Fruit fly (Drosophila melanogaster) whole organism, embryonic: Measurements from ENCODE around the gene spn-B.

ENCODE experiments used
- Abd-B ChIP-seq: fragments of 200-800 bp; sonication (Bioruptor generic); optimal IDR thresholded peaks from 2 replicates; lab custom pipeline; 2018; ENCODE audit warnings: missing biosample characterization, mild to moderate bottlenecking, missing genetic modification characterization, moderate library complexity
- Bdp1 ChIP-seq: fragments of 200-800 bp; sonication (Bioruptor generic); optimal IDR thresholded peaks from 3 replicates; lab custom pipeline; 2016; ENCODE audit warnings: missing biosample characterization, missing genetic modification characterization
- CG10267 ChIP-seq: fragments of 200-800 bp; sonication (Bioruptor generic); optimal IDR thresholded peaks from 2 replicates; lab custom pipeline; 2018; ENCODE audit warnings: missing biosample characterization, mild to moderate bottlenecking, missing genetic modification characterization, moderate library complexity
- CG11085 ChIP-seq: fragments of 200-800 bp; sonication (Bioruptor generic); IDR thresholded peaks from 2 replicates; pipeline ENCODE4 v1.3.6; 2022; ENCODE audit warnings: missing biosample characterization, missing genetic modification characterization
- CG12236 ChIP-seq: fragments of 200-800 bp; sonication (Bioruptor generic); optimal IDR thresholded peaks from 2 replicates; lab custom pipeline; 2016; ENCODE audit warnings: missing biosample characterization, missing genetic modification characterization
- CG12659 ChIP-seq: fragments of 200-800 bp; sonication (Bioruptor generic); optimal IDR thresholded peaks from 3 replicates; lab custom pipeline; 2017; ENCODE audit warnings: mild to moderate bottlenecking, missing biosample characterization, missing genetic modification reagents, missing genetic modification characterization
- CG17802 ChIP-seq: fragments of 200-800 bp; sonication (Bioruptor generic); optimal IDR thresholded peaks from 2 replicates; lab custom pipeline; 2018; ENCODE audit warnings: missing biosample characterization, mild to moderate bottlenecking, missing genetic modification characterization, moderate library complexity
- CG17912 ChIP-seq: fragments of 200-800 bp; sonication (Bioruptor generic); optimal IDR thresholded peaks from 2 replicates; lab custom pipeline; 2018; ENCODE audit warnings: missing biosample characterization, mild to moderate bottlenecking, missing genetic modification characterization
- CG18599 ChIP-seq: fragments of 200-800 bp; sonication (Bioruptor generic); optimal IDR thresholded peaks from 3 replicates; lab custom pipeline; 2017; ENCODE audit warnings: missing biosample characterization, missing genetic modification characterization, mild to moderate bottlenecking, moderate library complexity, missing genetic modification reagents
- CG2199 ChIP-seq: fragments of 200-800 bp; sonication (Bioruptor generic); IDR thresholded peaks from 3 replicates; pipeline ENCODE4 v1.3.6; 2022; ENCODE audit warnings: missing biosample characterization, missing genetic modification characterization
- CG2712 ChIP-seq: fragments of 200-800 bp; optimal IDR thresholded peaks from 3 replicates; lab custom pipeline; 2019; ENCODE audit warnings: missing biosample characterization, mild to moderate bottlenecking, missing genetic modification characterization, moderate library complexity
- CG2875 ChIP-seq: fragments of 200-800 bp; sonication (Bioruptor generic); optimal IDR thresholded peaks from 2 replicates; lab custom pipeline; 2017; ENCODE audit warnings: missing biosample characterization, mild to moderate bottlenecking, missing genetic modification characterization, missing genetic modification reagents
- CG30431 ChIP-seq: fragments of 200-800 bp; sonication (Bioruptor generic); optimal IDR thresholded peaks from 2 replicates; lab custom pipeline; 2017; ENCODE audit warnings: missing biosample characterization, missing genetic modification characterization
- CG32532 ChIP-seq: fragments of 200-800 bp; sonication (Bioruptor generic); IDR thresholded peaks from 2 replicates; pipeline ENCODE4 v1.3.6; 2022; ENCODE audit warnings: missing biosample characterization, missing genetic modification characterization
- CG42726 ChIP-seq: fragments of 200-800 bp; sonication (Bioruptor generic); IDR thresholded peaks from 2 replicates; pipeline ENCODE4 v1.3.6; 2022; ENCODE audit warnings: missing biosample characterization, missing genetic modification characterization; ENCODE audit not compliant: partially characterized antibody
- CG4360 ChIP-seq: fragments of 200-800 bp; sonication (Bioruptor generic); IDR thresholded peaks from 2 replicates; pipeline ENCODE4 v1.3.6; 2022; ENCODE audit warnings: missing biosample characterization, missing genetic modification characterization
- CG6854 ChIP-seq: fragments of 200-800 bp; sonication (Bioruptor generic); optimal IDR thresholded peaks from 3 replicates; lab custom pipeline; 2017; ENCODE audit warnings: missing biosample characterization, mild to moderate bottlenecking, missing genetic modification characterization
- CG7786 ChIP-seq: fragments of 200-800 bp; sonication (Bioruptor generic); optimal IDR thresholded peaks from 2 replicates; lab custom pipeline; 2016; ENCODE audit warnings: missing biosample characterization, missing genetic modification characterization
- CG7963 ChIP-seq: fragments of 200-800 bp; sonication (Bioruptor generic); IDR thresholded peaks from 3 replicates; pipeline ENCODE4 v1.3.6; 2022; ENCODE audit warnings: missing biosample characterization, missing genetic modification characterization; ENCODE audit not compliant: partially characterized antibody
- CG8765 ChIP-seq: fragments of 200-800 bp; sonication (Bioruptor generic); IDR thresholded peaks from 2 replicates; pipeline ENCODE4 v1.3.6; 2022; ENCODE audit warnings: missing biosample characterization, missing genetic modification characterization
- CG9727 ChIP-seq: fragments of 200-800 bp; sonication (Bioruptor generic); optimal IDR thresholded peaks from 3 replicates; lab custom pipeline; 2017; ENCODE audit warnings: missing biosample characterization, mild to moderate bottlenecking, missing genetic modification characterization
- D ChIP-seq, 2 experiments: fragments of 200-800 bp in 1 of 2; fragments of >200 bp in 1 of 2; sonication (Bioruptor generic) in 1 of 2; optimal IDR thresholded peaks; 2 replicates in 1 of 2; 3 replicates in 1 of 2; lab custom pipeline; 2017; ENCODE audit warnings: mild to moderate bottlenecking in 1 of 2, missing biosample characterization in 1 of 2, missing genetic modification characterization in 1 of 2, missing genetic modification reagents in 1 of 2
- Deaf1 ChIP-seq: fragments of 200-800 bp; optimal IDR thresholded peaks from 3 replicates; lab custom pipeline; 2019; ENCODE audit warnings: missing biosample characterization, mild to moderate bottlenecking, missing genetic modification characterization, moderate library complexity
- Dip2 ChIP-seq: fragments of 200-800 bp; sonication (Bioruptor generic); IDR thresholded peaks from 2 replicates; pipeline ENCODE4 v1.3.6; 2022; ENCODE audit warnings: missing biosample characterization, missing genetic modification characterization
- Ets97D ChIP-seq: fragments of 200-800 bp; sonication (Bioruptor generic); optimal IDR thresholded peaks from 3 replicates; lab custom pipeline; 2016; ENCODE audit warnings: missing biosample characterization, missing genetic modification characterization
- Hr51 ChIP-seq, 2 experiments: fragments of 200-800 bp; sonication (Bioruptor generic); optimal IDR thresholded peaks; 2 replicates in 1 of 2; 3 replicates in 1 of 2; lab custom pipeline; 2016 to 2018; ENCODE audit warnings: missing biosample characterization in 2 of 2, missing genetic modification characterization in 2 of 2, mild to moderate bottlenecking in 1 of 2, moderate library complexity in 1 of 2
- Optix ChIP-seq: fragments of 200-800 bp; sonication (Bioruptor generic); IDR thresholded peaks from 3 replicates; pipeline ENCODE4 v1.3.6; 2022; ENCODE audit warnings: missing biosample characterization, missing genetic modification characterization
- Rfx ChIP-seq: fragments of 200-800 bp; sonication (Bioruptor generic); IDR thresholded peaks from 2 replicates; pipeline ENCODE4 v1.3.6; 2022; ENCODE audit warnings: missing biosample characterization, missing genetic modification characterization
- Sry-β ChIP-seq: fragments of 200-800 bp; sonication (Bioruptor generic); optimal IDR thresholded peaks from 2 replicates; lab custom pipeline; 2018; ENCODE audit warnings: missing biosample characterization, mild to moderate bottlenecking, missing genetic modification characterization, moderate library complexity
- TFAM ChIP-seq: fragments of 200-800 bp; sonication (Bioruptor generic); optimal IDR thresholded peaks from 2 replicates; lab custom pipeline; 2017; ENCODE audit warnings: missing biosample characterization, missing genetic modification characterization, inconsistent platforms
- Taf1 ChIP-seq: fragments of 200-800 bp; sonication (Bioruptor generic); IDR thresholded peaks from 2 replicates; pipeline ENCODE4 v1.3.6; 2022; ENCODE audit warnings: missing biosample characterization, missing genetic modification characterization
- Vsx1 ChIP-seq: fragments of 200-800 bp; sonication (Bioruptor generic); optimal IDR thresholded peaks from 2 replicates; lab custom pipeline; 2017; ENCODE audit warnings: missing biosample characterization, mild to moderate bottlenecking, missing genetic modification characterization, missing genetic modification reagents
- az2 ChIP-seq: fragments of 200-800 bp; sonication (Bioruptor generic); optimal IDR thresholded peaks from 3 replicates; lab custom pipeline; 2016; ENCODE audit warnings: missing biosample characterization, missing genetic modification characterization
- cg ChIP-seq: fragments of 200-800 bp; sonication (Bioruptor generic); optimal IDR thresholded peaks from 3 replicates; lab custom pipeline; 2019; ENCODE audit warnings: missing biosample characterization, mild to moderate bottlenecking, missing genetic modification characterization, moderate library complexity
- chm ChIP-seq: fragments of 200-800 bp; sonication (Bioruptor generic); IDR thresholded peaks from 2 replicates; pipeline ENCODE4 v1.3.6; 2022; ENCODE audit warnings: missing biosample characterization, missing genetic modification characterization
- ci ChIP-seq: fragments of 200-800 bp; sonication (Bioruptor generic); IDR thresholded peaks from 3 replicates; pipeline ENCODE4 v1.3.6; 2022; ENCODE audit warnings: missing biosample characterization, missing genetic modification characterization
- cwo ChIP-seq: fragments of 200-800 bp; sonication (Bioruptor generic); optimal IDR thresholded peaks from 3 replicates; lab custom pipeline; 2017; ENCODE audit warnings: missing biosample characterization, missing genetic modification characterization, mild to moderate bottlenecking, moderate library complexity, missing genetic modification reagents
- gro ChIP-seq: fragments of 200-800 bp; sonication (Bioruptor generic); optimal IDR thresholded peaks from 2 replicates; lab custom pipeline; 2016; ENCODE audit warnings: missing biosample characterization, missing genetic modification characterization
- her ChIP-seq: fragments of 200-800 bp; sonication (Bioruptor generic); optimal IDR thresholded peaks from 2 replicates; lab custom pipeline; 2016; ENCODE audit warnings: missing biosample characterization, missing genetic modification characterization
- jigr1 ChIP-seq: fragments of 200-800 bp; sonication (Bioruptor generic); IDR thresholded peaks from 3 replicates; pipeline ENCODE4 v1.3.6; 2022; ENCODE audit warnings: missing biosample characterization, missing genetic modification characterization
- knrl ChIP-seq: fragments of 200-800 bp; sonication (Bioruptor generic); IDR thresholded peaks from 3 replicates; pipeline ENCODE4 v1.3.6; 2022; ENCODE audit warnings: missing biosample characterization, missing genetic modification characterization; ENCODE audit not compliant: partially characterized antibody
- nmo ChIP-seq: fragments of 200-800 bp; sonication (Bioruptor generic); optimal IDR thresholded peaks from 2 replicates; lab custom pipeline; 2018; ENCODE audit warnings: missing biosample characterization, mild to moderate bottlenecking, missing genetic modification characterization, moderate library complexity
- oc ChIP-seq: fragments of 200-800 bp; sonication (Bioruptor generic); optimal IDR thresholded peaks from 2 replicates; lab custom pipeline; 2018; ENCODE audit warnings: missing biosample characterization, mild to moderate bottlenecking, missing genetic modification characterization, moderate library complexity
- pb ChIP-seq: fragments of 200-800 bp; sonication (Bioruptor generic); optimal IDR thresholded peaks from 3 replicates; lab custom pipeline; 2016; ENCODE audit warnings: missing biosample characterization, missing genetic modification characterization
- seq ChIP-seq: fragments of 200-800 bp; sonication (Bioruptor generic); IDR thresholded peaks from 2 replicates; pipeline ENCODE4 v1.3.6; 2022; ENCODE audit warnings: missing biosample characterization, missing genetic modification characterization
- sob ChIP-seq: fragments of 200-800 bp; sonication (Bioruptor generic); IDR thresholded peaks from 2 replicates; pipeline ENCODE4 v1.3.6; 2022; ENCODE audit warnings: missing biosample characterization, missing genetic modification characterization
- tgo ChIP-seq: fragments of 200-800 bp; sonication (Bioruptor generic); IDR thresholded peaks from 3 replicates; pipeline ENCODE4 v1.3.6; 2022; ENCODE audit warnings: missing biosample characterization, missing genetic modification characterization
- tup ChIP-seq: fragments of 200-800 bp; sonication (Bioruptor generic); optimal IDR thresholded peaks from 2 replicates; lab custom pipeline; 2016; ENCODE audit warnings: missing biosample characterization, mild to moderate bottlenecking, missing genetic modification characterization, moderate library complexity
- usp ChIP-seq: fragments of >200 bp; optimal IDR thresholded peaks from 2 replicates; lab custom pipeline; 2017; ENCODE audit warnings: missing biosample characterization, missing genetic modification characterization
- vvl ChIP-seq: fragments of 200-800 bp; sonication (Bioruptor generic); IDR thresholded peaks from 2 replicates; pipeline ENCODE4 v1.3.6; 2022; ENCODE audit warnings: missing biosample characterization, missing genetic modification characterization
- zfh1 ChIP-seq: fragments of 200-800 bp; sonication (Bioruptor generic); IDR thresholded peaks from 3 replicates; pipeline ENCODE4 v1.3.6; 2022; ENCODE audit warnings: missing biosample characterization, missing genetic modification characterization

Gene spn-B

DNA sequence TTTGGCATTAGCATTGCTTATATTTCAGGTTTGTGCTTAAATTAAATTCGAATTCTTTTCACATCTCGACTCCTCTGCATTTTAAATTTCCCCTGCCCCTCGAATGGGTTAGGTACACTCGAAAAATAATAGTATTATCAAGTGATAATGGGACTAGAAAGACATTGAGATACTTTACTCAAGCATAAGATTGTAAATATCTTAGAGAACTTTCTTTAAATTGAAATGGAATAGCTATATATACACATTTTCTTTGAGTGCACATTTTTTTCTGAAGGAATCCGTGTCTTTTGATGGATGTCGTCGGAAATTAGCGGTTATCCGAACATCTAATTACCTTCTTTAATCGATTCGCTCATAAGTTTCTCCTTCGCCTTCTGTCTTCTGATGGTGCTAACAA lies 16.8 kb upstream of the spn-B start (continued):
- TF ChIP-seq CG2875, result no peak
- TF ChIP-seq CG9727 (GFP tag; lab: Kevin White, UChicago), result peak; percentile 25
- no peak for TF ChIP-seq CG30431 (GFP tag; lab: Kevin White, UChicago)
- TF ChIP-seq CG7963 (GFP tag; lab: Robert Waterston, UW), result no peak
- no peak for TF ChIP-seq chm
- TF ChIP-seq usp, result no peak
- peak; percentile 78 for TF ChIP-seq Rfx (GFP tag; lab: Robert Waterston, UW)
- TF ChIP-seq CG17912 (GFP tag; lab: Kevin White, UChicago), result no peak
- TF ChIP-seq CG18599 (GFP tag; lab: Kevin White, UChicago), result no peak
- TF ChIP-seq CG8765 (GFP tag; lab: Robert Waterston, UW), result no peak
- TF ChIP-seq TFAM, result no peak
- TF ChIP-seq seq (GFP tag; lab: Robert Waterston, UW), result no peak
- TF ChIP-seq Ets97D (GFP tag; lab: Kevin White, UChicago), result no peak
- TF ChIP-seq Optix, result no peak
- TF ChIP-seq Bdp1, result no peak
- TF ChIP-seq cg (GFP tag; lab: Kevin White, UChicago), result no peak
- peak; percentile 75 for TF ChIP-seq CG32532 (GFP tag; lab: Robert Waterston, UW)
- TF ChIP-seq zfh1 (GFP tag; lab: Robert Waterston, UW), result no peak
- TF ChIP-seq pb (GFP tag; lab: Kevin White, UChicago), result no peak
- no peak for TF ChIP-seq Vsx1 (GFP tag; lab: Kevin White, UChicago)
- TF ChIP-seq vvl (GFP tag; lab: Robert Waterston, UW), result peak; percentile 67
- no peak for TF ChIP-seq cwo (GFP tag; lab: Kevin White, UChicago)
- TF ChIP-seq CG12659 (GFP tag; lab: Kevin White, UChicago), result no peak
- TF ChIP-seq jigr1 (GFP tag; lab: Robert Waterston, UW), result no peak
- no peak for TF ChIP-seq CG7786 (GFP tag; lab: Kevin White, UChicago)
- peak; percentile 8 for TF ChIP-seq nmo (GFP tag; lab: Kevin White, UChicago)
- 0 out of 2 replicates have a peak, but pooled peaks have one; percentile 18 for TF ChIP-seq Taf1 (GFP tag; lab: Robert Waterston, UW)
- no peak for TF ChIP-seq her (GFP tag; lab: Kevin White, UChicago)
- TF ChIP-seq CG10267 (tag; lab: Kevin White, UChicago), result peak; percentile 21
- TF ChIP-seq CG11085 (GFP tag; lab: Robert Waterston, UW), result no peak
- no peak for TF ChIP-seq knrl (GFP tag; lab: Robert Waterston, UW)
- TF ChIP-seq sob (GFP tag; lab: Robert Waterston, UW), result no peak
- no peak for TF ChIP-seq Sry-β (GFP tag; lab: Kevin White, UChicago)
- TF ChIP-seq Dip2 (GFP tag; lab: Robert Waterston, UW), result no peak
- peak; percentile 30 for TF ChIP-seq gro
- no peak for TF ChIP-seq CG4360 (GFP tag; lab: Robert Waterston, UW)
- TF ChIP-seq CG12236 (GFP tag; lab: Kevin White, UChicago), result no peak
- no peak for TF ChIP-seq tup
- no peak for TF ChIP-seq D (optimal IDR thresholded peaks at IDR 0.05; lab: Kevin White, UChicago)
- no peak for TF ChIP-seq D (GFP tag; optimal IDR thresholded peaks at IDR 0.05; lab: Kevin White, UChicago)
- TF ChIP-seq CG17802 (tag; lab: Kevin White, UChicago), result no peak
- TF ChIP-seq tgo (GFP tag; lab: Robert Waterston, UW), result peak; percentile 40; the same call in 1 of the 3 replicates
- TF ChIP-seq az2 (GFP tag; lab: Kevin White, UChicago), result no peak
- no peak for TF ChIP-seq Abd-B (GFP tag; lab: Kevin White, UChicago)
- TF ChIP-seq ci (GFP tag; lab: Robert Waterston, UW), result 0 out of 3 replicates have a peak, but pooled peaks have one; percentile 23
- TF ChIP-seq CG42726 (GFP tag; lab: Robert Waterston, UW), result no peak
- no peak for TF ChIP-seq Deaf1 (tag; lab: Kevin White, UChicago)
- TF ChIP-seq CG2712 (tag; lab: Kevin White, UChicago), result peak; percentile 52
- no peak for TF ChIP-seq CG6854 (GFP tag; lab: Kevin White, UChicago)
- TF ChIP-seq CG2199, result no peak
- TF ChIP-seq Hr51 (GFP tag; optimal IDR thresholded peaks at IDR 0.05; lab: Kevin White, UChicago), result no peak
- TF ChIP-seq oc (tag; lab: Kevin White, UChicago), result no peak
